Fruit fly (Drosophila melanogaster) whole organism, embryonic: ENCODE results near the gene CG8509.

Experiments
- Ada2b ChIP-seq: fragments of 200-800 bp; sonication (Bioruptor generic); IDR thresholded peaks from 2 replicates; pipeline ENCODE4 v1.3.6; 2022; ENCODE audit warnings: missing biosample characterization, missing genetic modification characterization
- Adf1 ChIP-seq: fragments of 200-800 bp; sonication (Bioruptor generic); IDR thresholded peaks from 2 replicates; pipeline ENCODE4 v1.3.6; 2022; ENCODE audit warnings: missing biosample characterization, missing genetic modification characterization
- Antp ChIP-seq: fragments of 200-800 bp; sonication (Bioruptor generic); optimal IDR thresholded peaks from 3 replicates; lab custom pipeline; 2016; ENCODE audit warnings: missing biosample characterization, missing genetic modification characterization
- BEAF-32 ChIP-seq: fragments of 200-800 bp; sonication (Bioruptor generic); optimal IDR thresholded peaks from 3 replicates; lab custom pipeline; 2017; ENCODE audit warnings: missing biosample characterization, missing genetic modification characterization, mild to moderate bottlenecking, moderate library complexity, missing genetic modification reagents
- Bdp1 ChIP-seq: fragments of 200-800 bp; sonication (Bioruptor generic); optimal IDR thresholded peaks from 3 replicates; lab custom pipeline; 2016; ENCODE audit warnings: missing biosample characterization, missing genetic modification characterization
- CG10366 ChIP-seq: fragments of 200-800 bp; sonication (Bioruptor generic); IDR thresholded peaks from 2 replicates; pipeline ENCODE4 v1.3.6; 2022; ENCODE audit warnings: missing biosample characterization, missing genetic modification characterization
- CG10431 ChIP-seq: fragments of 200-800 bp; sonication (Bioruptor generic); optimal IDR thresholded peaks from 3 replicates; lab custom pipeline; 2018; ENCODE audit warnings: missing biosample characterization, mild to moderate bottlenecking, missing genetic modification characterization
- CG11398 ChIP-seq: fragments of 200-800 bp; sonication (Bioruptor generic); optimal IDR thresholded peaks from 2 replicates; lab custom pipeline; 2016; ENCODE audit warnings: missing biosample characterization, missing genetic modification characterization
- CG16863 ChIP-seq: fragments of 200-800 bp; sonication (Bioruptor generic); optimal IDR thresholded peaks from 3 replicates; lab custom pipeline; 2016; ENCODE audit warnings: missing biosample characterization, missing genetic modification characterization
- CG17385 ChIP-seq: fragments of 200-800 bp; sonication (Bioruptor generic); optimal IDR thresholded peaks from 3 replicates; lab custom pipeline; 2018; ENCODE audit warnings: missing biosample characterization, mild to moderate bottlenecking, missing genetic modification characterization
- CG18476 ChIP-seq: fragments of 200-800 bp; sonication (Bioruptor generic); optimal IDR thresholded peaks from 2 replicates; lab custom pipeline; 2016; ENCODE audit warnings: missing biosample characterization, mild to moderate bottlenecking, missing genetic modification characterization
- CG2120 ChIP-seq: fragments of 200-800 bp; sonication (Bioruptor generic); optimal IDR thresholded peaks from 3 replicates; lab custom pipeline; 2016; ENCODE audit warnings: missing biosample characterization, missing genetic modification characterization
- CG2129 ChIP-seq: fragments of 200-800 bp; sonication (Bioruptor generic); IDR thresholded peaks from 2 replicates; pipeline ENCODE4 v1.3.6; 2022; ENCODE audit warnings: missing biosample characterization, missing genetic modification characterization; ENCODE audit not compliant: partially characterized antibody
- CG2875 ChIP-seq: fragments of 200-800 bp; sonication (Bioruptor generic); optimal IDR thresholded peaks from 2 replicates; lab custom pipeline; 2017; ENCODE audit warnings: missing biosample characterization, mild to moderate bottlenecking, missing genetic modification characterization, missing genetic modification reagents
- CG34376 ChIP-seq: fragments of 200-800 bp; sonication (Bioruptor generic); optimal IDR thresholded peaks from 2 replicates; lab custom pipeline; 2018; ENCODE audit warnings: missing biosample characterization, mild to moderate bottlenecking, missing genetic modification characterization
- CG6683 ChIP-seq: fragments of 200-800 bp; sonication (Bioruptor generic); optimal IDR thresholded peaks from 2 replicates; lab custom pipeline; 2017; ENCODE audit warnings: missing biosample characterization, mild to moderate bottlenecking, missing genetic modification characterization, missing genetic modification reagents
- CG6765 ChIP-seq: fragments of 200-800 bp; sonication (Bioruptor generic); optimal IDR thresholded peaks from 3 replicates; lab custom pipeline; 2017; ENCODE audit warnings: missing biosample characterization, mild to moderate bottlenecking, missing genetic modification characterization
- CG7963 ChIP-seq: fragments of 200-800 bp; sonication (Bioruptor generic); IDR thresholded peaks from 3 replicates; pipeline ENCODE4 v1.3.6; 2022; ENCODE audit warnings: missing biosample characterization, missing genetic modification characterization; ENCODE audit not compliant: partially characterized antibody
- CG7987 ChIP-seq: fragments of 200-800 bp; sonication (Bioruptor generic); optimal IDR thresholded peaks from 2 replicates; lab custom pipeline; 2018; ENCODE audit warnings: missing biosample characterization, mild to moderate bottlenecking, missing genetic modification characterization, moderate library complexity
- CG8290 ChIP-seq, 3 experiments: fragments of 200-800 bp; sonication (Bioruptor generic); optimal IDR thresholded peaks; 2 replicates each; lab custom pipeline; 2016 to 2019; ENCODE audit warnings: missing biosample characterization in 3 of 3, missing genetic modification characterization in 3 of 3, mild to moderate bottlenecking in 2 of 3, moderate library complexity in 1 of 3
- CG9727 ChIP-seq: fragments of 200-800 bp; sonication (Bioruptor generic); optimal IDR thresholded peaks from 3 replicates; lab custom pipeline; 2017; ENCODE audit warnings: missing biosample characterization, mild to moderate bottlenecking, missing genetic modification characterization
- Dek ChIP-seq: fragments of 200-800 bp; sonication (Bioruptor generic); optimal IDR thresholded peaks from 3 replicates; lab custom pipeline; 2019; ENCODE audit warnings: missing biosample characterization, mild to moderate bottlenecking, missing genetic modification characterization, moderate library complexity
- Doc3 ChIP-seq: fragments of 200-800 bp; sonication (Bioruptor generic); IDR thresholded peaks from 3 replicates; pipeline ENCODE4 v1.3.6; 2022; ENCODE audit warnings: missing biosample characterization, missing genetic modification characterization; ENCODE audit not compliant: partially characterized antibody
- Elba2 ChIP-seq: fragments of 200-800 bp; sonication (Bioruptor generic); optimal IDR thresholded peaks from 3 replicates; lab custom pipeline; 2016; ENCODE audit warnings: missing biosample characterization, missing genetic modification characterization
- Kr ChIP-seq: fragments of 200-800 bp; sonication (Bioruptor generic); optimal IDR thresholded peaks from 2 replicates; lab custom pipeline; 2017; ENCODE audit warnings: missing biosample characterization, mild to moderate bottlenecking, missing genetic modification characterization
- MBD-R2 ChIP-seq: fragments of 200-800 bp; sonication (Bioruptor generic); IDR thresholded peaks from 2 replicates; pipeline ENCODE4 v1.3.6; 2022; ENCODE audit warnings: missing biosample characterization, missing genetic modification characterization
- Nf-YA ChIP-seq: fragments of 200-800 bp; sonication (Bioruptor generic); IDR thresholded peaks from 2 replicates; pipeline ENCODE4 v1.3.6; 2022; ENCODE audit warnings: missing biosample characterization, missing genetic modification characterization
- Oaz ChIP-seq: fragments of 200-800 bp; sonication (Bioruptor generic); IDR thresholded peaks from 2 replicates; pipeline ENCODE4 v1.3.6; 2022; ENCODE audit warnings: missing biosample characterization, missing genetic modification characterization
- Poxn ChIP-seq: fragments of 200-800 bp; sonication (Bioruptor generic); IDR thresholded peaks from 2 replicates; pipeline ENCODE4 v1.3.6; 2022; ENCODE audit warnings: missing biosample characterization, missing genetic modification characterization
- Ptx1 ChIP-seq: fragments of 200-800 bp; sonication (Bioruptor generic); IDR thresholded peaks from 2 replicates; pipeline ENCODE4 v1.3.6; 2022; ENCODE audit warnings: missing biosample characterization, missing genetic modification characterization
- Side ChIP-seq: fragments of 200-800 bp; sonication (Bioruptor generic); optimal IDR thresholded peaks from 2 replicates; lab custom pipeline; 2016; ENCODE audit warnings: missing biosample characterization, missing genetic modification characterization
- Sry-δ ChIP-seq: fragments of 200-800 bp; sonication (Bioruptor generic); optimal IDR thresholded peaks from 2 replicates; lab custom pipeline; 2016; ENCODE audit warnings: missing biosample characterization, missing genetic modification characterization
- ab ChIP-seq: fragments of 200-800 bp; sonication (Bioruptor generic); optimal IDR thresholded peaks from 2 replicates; lab custom pipeline; 2016; ENCODE audit warnings: missing biosample characterization, missing genetic modification characterization
- ci ChIP-seq: fragments of 200-800 bp; sonication (Bioruptor generic); IDR thresholded peaks from 3 replicates; pipeline ENCODE4 v1.3.6; 2022; ENCODE audit warnings: missing biosample characterization, missing genetic modification characterization
- cwo ChIP-seq: fragments of 200-800 bp; sonication (Bioruptor generic); optimal IDR thresholded peaks from 3 replicates; lab custom pipeline; 2017; ENCODE audit warnings: missing biosample characterization, missing genetic modification characterization, mild to moderate bottlenecking, moderate library complexity, missing genetic modification reagents
- dpn ChIP-seq, 2 experiments: fragments of 200-800 bp; sonication (Bioruptor generic); optimal IDR thresholded peaks; 3 replicates each; lab custom pipeline; 2016; ENCODE audit warnings: missing biosample characterization in 2 of 2, missing genetic modification characterization in 2 of 2
- ftz-f1 ChIP-seq: fragments of 200-800 bp; sonication (Bioruptor generic); optimal IDR thresholded peaks from 2 replicates; lab custom pipeline; 2016; ENCODE audit warnings: missing biosample characterization, missing genetic modification characterization
- gce ChIP-seq: fragments of 200-800 bp; sonication (Bioruptor generic); IDR thresholded peaks from 3 replicates; pipeline ENCODE4 v1.3.6; 2022; ENCODE audit warnings: missing biosample characterization, missing genetic modification characterization
- gcm2 ChIP-seq: fragments of 200-800 bp; sonication (Bioruptor generic); optimal IDR thresholded peaks from 2 replicates; lab custom pipeline; 2016; ENCODE audit warnings: missing biosample characterization, missing genetic modification characterization
- hb ChIP-seq: fragments of 200-800 bp; sonication (Bioruptor generic); IDR thresholded peaks from 3 replicates; pipeline ENCODE4 v1.3.6; 2022; ENCODE audit warnings: missing biosample characterization, missing genetic modification characterization; ENCODE audit not compliant: partially characterized antibody
- her ChIP-seq: fragments of 200-800 bp; sonication (Bioruptor generic); optimal IDR thresholded peaks from 2 replicates; lab custom pipeline; 2016; ENCODE audit warnings: missing biosample characterization, missing genetic modification characterization
- hth ChIP-seq: fragments of >200 bp; optimal IDR thresholded peaks from 2 replicates; lab custom pipeline; 2017; ENCODE audit warnings: inconsistent platforms
- kni ChIP-seq: fragments of 200-800 bp; sonication (Bioruptor generic); optimal IDR thresholded peaks from 3 replicates; lab custom pipeline; 2017; ENCODE audit warnings: mild to moderate bottlenecking, missing biosample characterization, missing genetic modification reagents, missing genetic modification characterization
- luna ChIP-seq: fragments of 200-800 bp; sonication (Bioruptor generic); optimal IDR thresholded peaks from 2 replicates; lab custom pipeline; 2016; ENCODE audit warnings: missing biosample characterization, missing genetic modification characterization
- nom ChIP-seq: fragments of 200-800 bp; sonication (Bioruptor generic); optimal IDR thresholded peaks from 2 replicates; lab custom pipeline; 2017; ENCODE audit warnings: missing biosample characterization, missing genetic modification characterization, mild to moderate bottlenecking, moderate library complexity, missing genetic modification reagents
- pnt ChIP-seq: fragments of 200-800 bp; sonication (Bioruptor generic); optimal IDR thresholded peaks from 3 replicates; lab custom pipeline; 2016; ENCODE audit warnings: missing biosample characterization, missing genetic modification characterization
- so ChIP-seq: fragments of 200-800 bp; sonication (Bioruptor generic); IDR thresholded peaks from 3 replicates; pipeline ENCODE4 v1.3.6; 2022; ENCODE audit warnings: missing biosample characterization, missing genetic modification characterization
- stwl ChIP-seq: fragments of 200-800 bp; sonication (Bioruptor generic); optimal IDR thresholded peaks from 3 replicates; lab custom pipeline; 2018; ENCODE audit warnings: missing biosample characterization, mild to moderate bottlenecking, missing genetic modification characterization, moderate library complexity
- tna ChIP-seq: fragments of 200-800 bp; sonication (Bioruptor generic); IDR thresholded peaks from 2 replicates; pipeline ENCODE4 v1.3.6; 2022; ENCODE audit warnings: missing biosample characterization, missing genetic modification characterization; ENCODE audit not compliant: partially characterized antibody
- vnd ChIP-seq: fragments of 200-800 bp; sonication (Bioruptor generic); IDR thresholded peaks from 3 replicates; pipeline ENCODE4 v1.3.6; 2022; ENCODE audit warnings: missing biosample characterization, missing genetic modification characterization; ENCODE audit not compliant: partially characterized antibody
- yki ChIP-seq: fragments of >200 bp; optimal IDR thresholded peaks from 3 replicates; lab custom pipeline; 2018
- zf30C ChIP-seq: fragments of 200-800 bp; sonication (Bioruptor generic); optimal IDR thresholded peaks from 3 replicates; lab custom pipeline; 2018; ENCODE audit warnings: missing biosample characterization, mild to moderate bottlenecking, missing genetic modification characterization

The CG8509 gene

dm6 chrX:15835393-15835792 lies 26.0 kb downstream of the CG8509 start, which contains the start of gene Chc (continued):
- TF ChIP-seq CG2875 (GFP tag; lab: Kevin White, UChicago): no peak
- TF ChIP-seq Adf1 (GFP tag; lab: Robert Waterston, UW): no peak
- no peak for TF ChIP-seq nom (GFP tag; lab: Kevin White, UChicago)
- no peak for TF ChIP-seq Oaz
- no peak for TF ChIP-seq CG16863 (GFP tag; lab: Kevin White, UChicago)
- TF ChIP-seq CG10366 (GFP tag; lab: Robert Waterston, UW): no peak
- TF ChIP-seq dpn (GFP tag; optimal IDR thresholded peaks at IDR 0.05; lab: Kevin White, UChicago): no peak
- TF ChIP-seq CG2120 (GFP tag; lab: Kevin White, UChicago): peak; percentile 21
- no peak for TF ChIP-seq CG6683 (GFP tag; lab: Kevin White, UChicago)
- no peak for TF ChIP-seq CG6765
- TF ChIP-seq so: no peak
- TF ChIP-seq CG9727 (GFP tag; lab: Kevin White, UChicago): no peak
- TF ChIP-seq Sry-δ (GFP tag; lab: Kevin White, UChicago): peak; percentile 92
- no peak for TF ChIP-seq zf30C (GFP tag; lab: Kevin White, UChicago)
- TF ChIP-seq CG11398 (GFP tag; lab: Kevin White, UChicago): no peak
- no peak for TF ChIP-seq CG17385 (GFP tag; lab: Kevin White, UChicago)
- no peak for TF ChIP-seq Nf-YA
- TF ChIP-seq Ada2b: no peak
- peak; percentile 96 for TF ChIP-seq hb (GFP tag; lab: Robert Waterston, UW)
- TF ChIP-seq CG34376 (GFP tag; lab: Kevin White, UChicago): no peak
- no peak for TF ChIP-seq gce (GFP tag; lab: Robert Waterston, UW)
- TF ChIP-seq CG8290 (GFP tag; optimal IDR thresholded peaks at IDR 0.05; lab: Kevin White, UChicago): peak; percentile 68
- peak in 1 of 2 experiments; percentile 40 for TF ChIP-seq CG8290 (tag; optimal IDR thresholded peaks at IDR 0.05; lab: Kevin White, UChicago)
- no peak for TF ChIP-seq kni
- TF ChIP-seq ftz-f1 (GFP tag; lab: Kevin White, UChicago): no peak
- TF ChIP-seq tna (GFP tag; lab: Robert Waterston, UW): peak; percentile 96
- TF ChIP-seq cwo (GFP tag; lab: Kevin White, UChicago): no peak
- peak; percentile 94 for TF ChIP-seq BEAF-32 (GFP tag; lab: Kevin White, UChicago)
- TF ChIP-seq stwl: peak; percentile 60
- TF ChIP-seq Poxn: no peak
- TF ChIP-seq MBD-R2 (GFP tag; lab: Robert Waterston, UW): peak; percentile 59
- no peak for TF ChIP-seq Antp (GFP tag; lab: Kevin White, UChicago)
- peak; percentile 91 for TF ChIP-seq Doc3 (GFP tag; lab: Robert Waterston, UW)
- TF ChIP-seq luna (GFP tag; lab: Kevin White, UChicago): no peak
- TF ChIP-seq pnt: no peak
- peak; percentile 96 for TF ChIP-seq vnd (GFP tag; lab: Robert Waterston, UW)
- no peak for TF ChIP-seq yki (lab: Kevin White, UChicago)
- TF ChIP-seq gcm2 (GFP tag; lab: Kevin White, UChicago): no peak
- no peak for TF ChIP-seq CG18476 (GFP tag; lab: Kevin White, UChicago)
- TF ChIP-seq Elba2: no peak
- TF ChIP-seq Dek (tag; lab: Kevin White, UChicago): no peak
- TF ChIP-seq her: no peak
- no peak for TF ChIP-seq CG7987 (GFP tag; lab: Kevin White, UChicago)
- no peak for TF ChIP-seq ci
- no peak for TF ChIP-seq CG10431 (GFP tag; lab: Kevin White, UChicago)
- TF ChIP-seq CG7963: peak; percentile 97
- TF ChIP-seq hth: no peak
- TF ChIP-seq Bdp1: no peak
- no peak for TF ChIP-seq Ptx1 (GFP tag; lab: Robert Waterston, UW)
- no peak for TF ChIP-seq ab (GFP tag; lab: Kevin White, UChicago)
- TF ChIP-seq Kr (GFP tag; lab: Kevin White, UChicago): no peak
- peak; percentile 88 for TF ChIP-seq CG2129 (GFP tag; lab: Robert Waterston, UW)
- no peak for TF ChIP-seq Side (GFP tag; lab: Kevin White, UChicago)
